Fruit fly (Drosophila melanogaster) whole organism, embryonic: ENCODE measurements around the gene egh.

ENCODE experiments used
- Adf1 ChIP-seq: fragments of 200-800 bp; sonication (Bioruptor generic); IDR thresholded peaks from 2 replicates; pipeline ENCODE4 v1.3.6; 2022; ENCODE audit warnings: missing biosample characterization, missing genetic modification characterization
- CG31388 ChIP-seq: fragments of 200-800 bp; sonication (Bioruptor generic); optimal IDR thresholded peaks from 2 replicates; lab custom pipeline; 2016; ENCODE audit warnings: missing biosample characterization, missing genetic modification characterization
- CG33557 ChIP-seq: fragments of 200-800 bp; sonication (Bioruptor generic); optimal IDR thresholded peaks from 2 replicates; lab custom pipeline; 2019; ENCODE audit warnings: missing biosample characterization, mild to moderate bottlenecking, missing genetic modification characterization, moderate library complexity
- E2f1 ChIP-seq: fragments of 200-800 bp; sonication (Bioruptor generic); IDR thresholded peaks from 2 replicates; pipeline ENCODE4 v1.3.6; 2022; ENCODE audit warnings: missing biosample characterization, missing genetic modification characterization
- Elba2 ChIP-seq: fragments of 200-800 bp; sonication (Bioruptor generic); optimal IDR thresholded peaks from 3 replicates; lab custom pipeline; 2016; ENCODE audit warnings: missing biosample characterization, missing genetic modification characterization
- gcm2 ChIP-seq: fragments of 200-800 bp; sonication (Bioruptor generic); optimal IDR thresholded peaks from 2 replicates; lab custom pipeline; 2016; ENCODE audit warnings: missing biosample characterization, missing genetic modification characterization
- run ChIP-seq: fragments of 200-800 bp; sonication (Bioruptor generic); optimal IDR thresholded peaks from 3 replicates; lab custom pipeline; 2018; ENCODE audit warnings: missing biosample characterization, mild to moderate bottlenecking, missing genetic modification characterization
- yki ChIP-seq: fragments of >200 bp; optimal IDR thresholded peaks from 3 replicates; lab custom pipeline; 2018

dm6 chrX:2603851-2604505 is 15.7 kb downstream of the egh start, which contains the start of the genes Klp3A and Zw10:
- TF ChIP-seq CG33557 (no peak), CG31388 (GFP tag; lab: Kevin White, UChicago) (no peak), Elba2 (GFP tag; lab: Kevin White, UChicago) (no peak), run (tag; lab: Kevin White, UChicago) (no peak), yki (lab: Kevin White, UChicago) (no peak), Adf1 (GFP tag; lab: Robert Waterston, UW) (no peak), E2f1 (GFP tag; lab: Robert Waterston, UW) (no peak), gcm2 (GFP tag; lab: Kevin White, UChicago) (no peak)
